Fruit fly (Drosophila melanogaster): ENCODE results near the gene CG12155.

- no peak for TF ChIP-seq ham (GFP tag; IDR thresholded peaks at IDR 0.05)
- TF ChIP-seq CG12391 (tag; optimal IDR thresholded peaks at IDR 0.05): no peak
- TF ChIP-seq Ssrp (tag; optimal IDR thresholded peaks at IDR 0.05): no peak
- no peak for TF ChIP-seq CG4707 (GFP tag; optimal IDR thresholded peaks at IDR 0.05)
Measured at dm6 chrX:7736593-7736992, 8.0 kb downstream of the CG12155 start, which contains the start of gene Tom40.

Measured in whole organism, embryonic.